Comparison of ENCODE assay signal across 2 fruit fly cellular contexts in genomic region chr3L:4474946-4475470, dm6.
TF ChIP-seq lines count a peak whose summit lies in the region.

No protein-coding gene starts in this region.

TF ChIP-seq in whole organism, embryonic, 481 proteins besides CTCF, POLR2A, EP300 and RAD21 (continued from another document and continues in another):
- peak; percentile 74 for TF ChIP-seq gcm2 (GFP tag; optimal IDR thresholded peaks at IDR 0.05; lab: Kevin White, UChicago)
- TF ChIP-seq Ada2b (GFP tag; IDR thresholded peaks at IDR 0.05; lab: Robert Waterston, UW): peak; percentile 48; the same call in 1 of the 2 replicates
- no peak for TF ChIP-seq zfh2 (GFP tag; optimal IDR thresholded peaks at IDR 0.05; lab: Kevin White, UChicago)
- peak; percentile 84 for TF ChIP-seq CG10431 (GFP tag; optimal IDR thresholded peaks at IDR 0.05; lab: Kevin White, UChicago)
- no peak for TF ChIP-seq croc (GFP tag; conservative IDR thresholded peaks at IDR 0.05; lab: Robert Waterston, UW)
- TF ChIP-seq CG7745 (tag; optimal IDR thresholded peaks at IDR 0.05; lab: Kevin White, UChicago): no peak
- TF ChIP-seq pho (GFP tag; optimal IDR thresholded peaks at IDR 0.05; lab: Kevin White, UChicago): peak; percentile 33
- TF ChIP-seq CG10147 (GFP tag; optimal IDR thresholded peaks at IDR 0.05; lab: Kevin White, UChicago): peak; percentile 88
- TF ChIP-seq dysf (GFP tag; IDR thresholded peaks at IDR 0.05; lab: Robert Waterston, UW): peak; percentile 35; the same call in 1 of the 3 replicates
- peak; percentile 64 for TF ChIP-seq CG13424 (tag; optimal IDR thresholded peaks at IDR 0.05; lab: Kevin White, UChicago)
- TF ChIP-seq Oli (tag; optimal IDR thresholded peaks at IDR 0.05; lab: Kevin White, UChicago): peak; percentile 67
- no peak for TF ChIP-seq Bgb (GFP tag; IDR thresholded peaks at IDR 0.05; lab: Robert Waterston, UW; ENCODE audit: partially characterized antibody)
- peak; percentile 42 for TF ChIP-seq Nf-YC (tag; optimal IDR thresholded peaks at IDR 0.05; lab: Kevin White, UChicago)
- TF ChIP-seq MBD-R2 (GFP tag; IDR thresholded peaks at IDR 0.05; lab: Robert Waterston, UW): no peak
- TF ChIP-seq CG3726 (GFP tag; IDR thresholded peaks at IDR 0.05; lab: Robert Waterston, UW): peak; percentile 57; the same call in 1 of the 3 replicates
- peak; percentile 95 for TF ChIP-seq CrebB (tag; optimal IDR thresholded peaks at IDR 0.05; lab: Kevin White, UChicago)
- no peak for TF ChIP-seq CG10565 (GFP tag; optimal IDR thresholded peaks at IDR 0.05; lab: Kevin White, UChicago)
- TF ChIP-seq Sox102F (GFP tag; optimal IDR thresholded peaks at IDR 0.05; lab: Kevin White, UChicago): peak; percentile 69
- TF ChIP-seq CG2712 (tag; optimal IDR thresholded peaks at IDR 0.05; lab: Kevin White, UChicago): no peak
- TF ChIP-seq Dp (GFP tag; optimal IDR thresholded peaks at IDR 0.05; lab: Kevin White, UChicago): no peak
- TF ChIP-seq CG7271 (tag; optimal IDR thresholded peaks at IDR 0.05; lab: Kevin White, UChicago): peak; percentile 94
- TF ChIP-seq vfl (GFP tag; optimal IDR thresholded peaks at IDR 0.05; lab: Kevin White, UChicago): no peak
- peak; percentile 67 for TF ChIP-seq CG8089 (GFP tag; optimal IDR thresholded peaks at IDR 0.05; lab: Kevin White, UChicago)
- no peak for TF ChIP-seq pan (optimal IDR thresholded peaks at IDR 0.05; lab: Kevin White, UChicago)
- TF ChIP-seq pan (GFP tag; optimal IDR thresholded peaks at IDR 0.05 in 1 of 2, IDR thresholded peaks at IDR 0.05 in 1 of 2): peak in 1 of 2 experiments; percentile 75
- TF ChIP-seq mam (GFP tag; optimal IDR thresholded peaks at IDR 0.05; lab: Kevin White, UChicago): peak; percentile 21
- peak; percentile 62 for TF ChIP-seq CG11696 (GFP tag; IDR thresholded peaks at IDR 0.05; lab: Robert Waterston, UW)
- TF ChIP-seq Trl (optimal IDR thresholded peaks at IDR 0.05; lab: Kevin White, UChicago): no peak
- peak; percentile 72 for TF ChIP-seq Trl (GFP tag; optimal IDR thresholded peaks at IDR 0.05; lab: Kevin White, UChicago)
- peak; percentile 44 for TF ChIP-seq Dek (tag; optimal IDR thresholded peaks at IDR 0.05; lab: Kevin White, UChicago)
- TF ChIP-seq vvl (GFP tag; IDR thresholded peaks at IDR 0.05; lab: Robert Waterston, UW): peak; percentile 89
- peak; percentile 72 for TF ChIP-seq dmrt99B (tag; optimal IDR thresholded peaks at IDR 0.05; lab: Kevin White, UChicago)
- TF ChIP-seq crol (GFP tag; IDR thresholded peaks at IDR 0.05; lab: Robert Waterston, UW): no peak
- no peak for TF ChIP-seq Scr (GFP tag; IDR thresholded peaks at IDR 0.05; lab: Robert Waterston, UW; ENCODE audit: partially characterized antibody)
- TF ChIP-seq maf-S (GFP tag; optimal IDR thresholded peaks at IDR 0.05; lab: Kevin White, UChicago): no peak
- peak; percentile 39; the same call in 1 of the 3 replicates for TF ChIP-seq B-H1 (GFP tag; IDR thresholded peaks at IDR 0.05; lab: Robert Waterston, UW)
- no peak for TF ChIP-seq Aef1 (GFP tag; IDR thresholded peaks at IDR 0.05; lab: Robert Waterston, UW)
- TF ChIP-seq lov (optimal IDR thresholded peaks at IDR 0.05; lab: Kevin White, UChicago): no peak
- peak; percentile 90; the same call in 2 of the 3 replicates for TF ChIP-seq lov (GFP tag; IDR thresholded peaks at IDR 0.05; lab: Robert Waterston, UW)
- peak in 1 of 2 experiments; percentile 82 for TF ChIP-seq bsh (GFP tag; optimal IDR thresholded peaks at IDR 0.05; lab: Kevin White, UChicago)
- TF ChIP-seq trh (GFP tag; optimal IDR thresholded peaks at IDR 0.05; lab: Kevin White, UChicago): peak; percentile 73
- peak; percentile 84 for TF ChIP-seq Sox100B (GFP tag; optimal IDR thresholded peaks at IDR 0.05; lab: Kevin White, UChicago)
- TF ChIP-seq CG31365 (tag; optimal IDR thresholded peaks at IDR 0.05; lab: Kevin White, UChicago): peak; percentile 90
- peak; percentile 80 for TF ChIP-seq sr (GFP tag; IDR thresholded peaks at IDR 0.05; lab: Robert Waterston, UW)
- TF ChIP-seq HHEX (GFP tag; optimal IDR thresholded peaks at IDR 0.05; lab: Kevin White, UChicago): peak; percentile 92
- no peak for TF ChIP-seq fru (optimal IDR thresholded peaks at IDR 0.05; lab: Kevin White, UChicago)
- no peak for TF ChIP-seq amos (GFP tag; IDR thresholded peaks at IDR 0.05; lab: Robert Waterston, UW; ENCODE audit: partially characterized antibody)
- peak; percentile 25 for TF ChIP-seq CG30431 (GFP tag; optimal IDR thresholded peaks at IDR 0.05; lab: Kevin White, UChicago)
- no peak; the same call in 2 of the 3 replicates for TF ChIP-seq CG17361 (GFP tag; IDR thresholded peaks at IDR 0.05; lab: Robert Waterston, UW)
- 0 out of 3 replicates have a peak, but pooled peaks have one; percentile 42 for TF ChIP-seq H15 (GFP tag; IDR thresholded peaks at IDR 0.05; lab: Robert Waterston, UW)
- peak; percentile 43 for TF ChIP-seq Spps (tag; optimal IDR thresholded peaks at IDR 0.05; lab: Kevin White, UChicago)
- peak; percentile 95 for TF ChIP-seq CG13296 (GFP tag; optimal IDR thresholded peaks at IDR 0.05; lab: Kevin White, UChicago)
- TF ChIP-seq CG30020 (tag; optimal IDR thresholded peaks at IDR 0.05; lab: Kevin White, UChicago): no peak
- TF ChIP-seq CG43689 (GFP tag; IDR thresholded peaks at IDR 0.05; lab: Robert Waterston, UW): peak; percentile 66
- peak; percentile 37 for TF ChIP-seq dmrt11E (tag; optimal IDR thresholded peaks at IDR 0.05; lab: Kevin White, UChicago)
- TF ChIP-seq gt (GFP tag; IDR thresholded peaks at IDR 0.05; lab: Robert Waterston, UW): no peak
- no peak for TF ChIP-seq GATAe (GFP tag; conservative IDR thresholded peaks at IDR 0.05; lab: Robert Waterston, UW)
- TF ChIP-seq ham (GFP tag; IDR thresholded peaks at IDR 0.05; lab: Robert Waterston, UW): no peak
- TF ChIP-seq CG6813 (GFP tag; optimal IDR thresholded peaks at IDR 0.05; lab: Kevin White, UChicago): peak; percentile 95
- TF ChIP-seq CG18599 (GFP tag; optimal IDR thresholded peaks at IDR 0.05; lab: Kevin White, UChicago): peak; percentile 90
- TF ChIP-seq Neu2 (GFP tag; optimal IDR thresholded peaks at IDR 0.05; lab: Kevin White, UChicago; ENCODE audit: borderline replicate concordance): no peak
- no peak for TF ChIP-seq ac (GFP tag; optimal IDR thresholded peaks at IDR 0.05; lab: Kevin White, UChicago)
- TF ChIP-seq CG14441 (GFP tag; IDR thresholded peaks at IDR 0.05; lab: Robert Waterston, UW): no peak
- TF ChIP-seq nerfin-2 (GFP tag; IDR thresholded peaks at IDR 0.05; lab: Robert Waterston, UW; ENCODE audit: partially characterized antibody): no peak
- peak; percentile 81 for TF ChIP-seq CG8359 (GFP tag; optimal IDR thresholded peaks at IDR 0.05; lab: Kevin White, UChicago; ENCODE audit: borderline replicate concordance)

TF ChIP-seq in whole organism, prepupa, 60 proteins besides CTCF, POLR2A, EP300 and RAD21 (continued from another document):
- TF ChIP-seq CG3919 (GFP tag; optimal IDR thresholded peaks at IDR 0.05; lab: Kevin White, UChicago): peak; percentile 71
- TF ChIP-seq ss (GFP tag; optimal IDR thresholded peaks at IDR 0.05; lab: Kevin White, UChicago): peak in 1 of 2 experiments; percentile 62
- TF ChIP-seq CG6163 (GFP tag; IDR thresholded peaks at IDR 0.05; lab: Robert Waterston, UW): peak; percentile 82
- peak; percentile 40 for TF ChIP-seq CG9139 (GFP tag; optimal IDR thresholded peaks at IDR 0.05; lab: Kevin White, UChicago)
- TF ChIP-seq dac (GFP tag; optimal IDR thresholded peaks at IDR 0.05; lab: Kevin White, UChicago): peak; percentile 46
- TF ChIP-seq Eip75B (GFP tag; optimal IDR thresholded peaks at IDR 0.05; lab: Kevin White, UChicago): peak; percentile 40
- no peak for TF ChIP-seq Ets96B (tag; optimal IDR thresholded peaks at IDR 0.05; lab: Kevin White, UChicago)
- TF ChIP-seq Blimp-1 (GFP tag; optimal IDR thresholded peaks at IDR 0.05; lab: Kevin White, UChicago): no peak
- TF ChIP-seq Smox (GFP tag; optimal IDR thresholded peaks at IDR 0.05; lab: Kevin White, UChicago): peak; percentile 17
- TF ChIP-seq CG32006 (GFP tag; optimal IDR thresholded peaks at IDR 0.05; lab: Kevin White, UChicago): peak; percentile 31
- TF ChIP-seq spab (GFP tag; optimal IDR thresholded peaks at IDR 0.05; lab: Kevin White, UChicago): peak; percentile 11
- peak; percentile 48 for TF ChIP-seq CG10669 (GFP tag; optimal IDR thresholded peaks at IDR 0.05; lab: Kevin White, UChicago)
- peak; percentile 28 for TF ChIP-seq acj6 (GFP tag; optimal IDR thresholded peaks at IDR 0.05; lab: Kevin White, UChicago)
- TF ChIP-seq CG1621 (tag; optimal IDR thresholded peaks at IDR 0.05; lab: Kevin White, UChicago): no peak
- TF ChIP-seq CG11294 (GFP tag; IDR thresholded peaks at IDR 0.05; lab: Robert Waterston, UW): no peak
- TF ChIP-seq OdsH (GFP tag; optimal IDR thresholded peaks at IDR 0.05; lab: Kevin White, UChicago): peak; percentile 50
- TF ChIP-seq CG31627 (GFP tag; optimal IDR thresholded peaks at IDR 0.05; lab: Kevin White, UChicago): no peak
- peak; percentile 6 for TF ChIP-seq CG6792 (GFP tag; optimal IDR thresholded peaks at IDR 0.05; lab: Kevin White, UChicago)
- no peak for TF ChIP-seq fkh (GFP tag; optimal IDR thresholded peaks at IDR 0.05; lab: Kevin White, UChicago)
- TF ChIP-seq lz (GFP tag; optimal IDR thresholded peaks at IDR 0.05; lab: Kevin White, UChicago): peak; percentile 23
- peak; percentile 2 for TF ChIP-seq cyc (GFP tag; optimal IDR thresholded peaks at IDR 0.05; lab: Kevin White, UChicago)
- TF ChIP-seq dsx (GFP tag; optimal IDR thresholded peaks at IDR 0.05; lab: Kevin White, UChicago; ENCODE audit: poor library complexity, severe bottlenecking): no peak
- TF ChIP-seq eg (GFP tag; IDR thresholded peaks at IDR 0.05; lab: Robert Waterston, UW): peak; percentile 83
- TF ChIP-seq topi (GFP tag; optimal IDR thresholded peaks at IDR 0.05; lab: Kevin White, UChicago): peak; percentile 19
- no peak for TF ChIP-seq Eip93F (GFP tag; optimal IDR thresholded peaks at IDR 0.05; lab: Kevin White, UChicago)
- TF ChIP-seq Lpt (GFP tag; optimal IDR thresholded peaks at IDR 0.05; lab: Kevin White, UChicago): no peak
- no peak for TF ChIP-seq Hr38 (GFP tag; optimal IDR thresholded peaks at IDR 0.05; lab: Kevin White, UChicago)
- peak; percentile 52 for TF ChIP-seq achi (GFP tag; optimal IDR thresholded peaks at IDR 0.05; lab: Kevin White, UChicago)
- TF ChIP-seq Gug (GFP tag; IDR thresholded peaks at IDR 0.05; lab: Robert Waterston, UW): no peak
- TF ChIP-seq svp (GFP tag; lab: Kevin White, UChicago): peak; percentile 51
- no peak for TF ChIP-seq Sox14 (GFP tag; optimal IDR thresholded peaks at IDR 0.05; lab: Kevin White, UChicago)
- TF ChIP-seq vri (GFP tag; optimal IDR thresholded peaks at IDR 0.05; lab: Kevin White, UChicago): peak; percentile 4
- TF ChIP-seq CG34406 (GFP tag; optimal IDR thresholded peaks at IDR 0.05; lab: Kevin White, UChicago): peak; percentile 49
- TF ChIP-seq fd59A (GFP tag; optimal IDR thresholded peaks at IDR 0.05; lab: Kevin White, UChicago): peak; percentile 3
- no peak for TF ChIP-seq CG11902 (GFP tag; optimal IDR thresholded peaks at IDR 0.05; lab: Kevin White, UChicago)
- peak; percentile 23; the same call in 1 of the 3 replicates for TF ChIP-seq CG8119 (GFP tag; IDR thresholded peaks at IDR 0.05; lab: Robert Waterston, UW)
- peak; percentile 37 for TF ChIP-seq Met (GFP tag; optimal IDR thresholded peaks at IDR 0.05; lab: Kevin White, UChicago)
- TF ChIP-seq salr (GFP tag; optimal IDR thresholded peaks at IDR 0.05; lab: Kevin White, UChicago): peak in 1 of 2 experiments; percentile 35
- TF ChIP-seq Hr39 (GFP tag; optimal IDR thresholded peaks at IDR 0.05; lab: Kevin White, UChicago): no peak
